Worm (Caenorhabditis elegans): Measurements from ENCODE around the gene nspd-5.

ce11 chrII:4854761-4855160, 5.4 kb downstream of the nspd-5 start:
- TF ChIP-seq pes-1 (GFP tag; IDR thresholded peaks at IDR 0.05), result no peak
- TF ChIP-seq ama-1 (optimal IDR thresholded peaks at IDR 0.05), result no peak
- TF ChIP-seq aly-1 (tag; optimal IDR thresholded peaks at IDR 0.05), result no peak
- TF ChIP-seq tbx-11 (GFP tag; IDR thresholded peaks at IDR 0.05), result no peak
- TF ChIP-seq scrt-1 (GFP tag; IDR thresholded peaks at IDR 0.05), result no peak
- TF ChIP-seq ceh-36 (tag; optimal IDR thresholded peaks at IDR 0.05), result no peak
- no peak for TF ChIP-seq sea-1 (GFP tag; conservative IDR thresholded peaks at IDR 0.05)
- no peak for TF ChIP-seq hmbx-1 (tag; optimal IDR thresholded peaks at IDR 0.05)
- TF ChIP-seq ceh-13 (GFP tag; optimal IDR thresholded peaks at IDR 0.05), result no peak
- TF ChIP-seq F13C5.2 (tag; optimal IDR thresholded peaks at IDR 0.05), result no peak
- TF ChIP-seq flt-1 (GFP tag; IDR thresholded peaks at IDR 0.05), result no peak

All from whole organism, early embryonic.